Worm (Caenorhabditis elegans) whole organism, L4 larva: Measurements from ENCODE around the gene mtm-6.

Source experiments
- T26A8.4 ChIP-seq: fragments of 200-800 bp; sonication (Bioruptor generic); IDR thresholded peaks from 2 replicates; pipeline ENCODE4 v1.3.6; 2022; ENCODE audit warnings: missing genetic modification characterization, missing compliant biosample characterization
- ama-1 ChIP-seq: fragments of 150-350 bp; optimal IDR thresholded peaks from 2 replicates; lab custom pipeline; 2014; ENCODE audit warnings: inconsistent platforms, mixed read lengths
- ceh-44 ChIP-seq: fragments of 200-800 bp; sonication (Bioruptor generic); IDR thresholded peaks from 2 replicates; pipeline ENCODE4 v1.3.6; 2022; ENCODE audit warnings: missing genetic modification reagents, missing genetic modification characterization, missing compliant biosample characterization
- cey-2 ChIP-seq: sonication (generic microtip); optimal IDR thresholded peaks from 3 replicates; lab custom pipeline; 2017; ENCODE audit warnings: missing genetic modification characterization, mild to moderate bottlenecking, missing compliant biosample characterization, antibody characterized with exemption, borderline replicate concordance; ENCODE audit not compliant: insufficient read depth
- hmg-1.1 ChIP-seq: fragments of 200-800 bp; sonication (Bioruptor generic); IDR thresholded peaks from 2 replicates; pipeline ENCODE4 v1.3.6; 2022; ENCODE audit warnings: missing genetic modification reagents, missing genetic modification characterization, missing compliant biosample characterization
- lim-7 ChIP-seq: fragments of 200-800 bp; sonication (Bioruptor generic); IDR thresholded peaks from 2 replicates; pipeline ENCODE4 v1.3.6; 2022; ENCODE audit warnings: missing genetic modification characterization, missing compliant biosample characterization
- madf-5 ChIP-seq, 2 experiments: fragments of 200-800 bp; sonication (Bioruptor generic); IDR thresholded peaks; 2 replicates each; pipeline ENCODE4 v1.3.6; 2022; ENCODE audit warnings: missing compliant biosample characterization in 2 of 2, missing genetic modification characterization in 2 of 2
- mxl-2 ChIP-seq: fragments of 200-800 bp; sonication (Bioruptor generic); conservative IDR thresholded peaks from 2 replicates; pipeline ENCODE4 v1.3.6; 2022; ENCODE audit warnings: missing genetic modification reagents, missing genetic modification characterization, missing compliant biosample characterization
- nhr-76 ChIP-seq: fragments of 150-350 bp; optimal IDR thresholded peaks from 2 replicates; lab custom pipeline; 2014; ENCODE audit warnings: missing biosample characterization, missing genetic modification characterization
- unc-39 ChIP-seq: sonication (generic microtip); optimal IDR thresholded peaks from 2 replicates; lab custom pipeline; 2017; ENCODE audit warnings: missing biosample characterization, missing genetic modification characterization
- zag-1 ChIP-seq: fragments of 150-350 bp; optimal IDR thresholded peaks from 2 replicates; lab custom pipeline; 2014; ENCODE audit warnings: missing biosample characterization, missing genetic modification characterization
- ztf-11 ChIP-seq: fragments of 150-350 bp; optimal IDR thresholded peaks from 2 replicates; lab custom pipeline; 2014; ENCODE audit warnings: missing biosample characterization, missing genetic modification characterization

ce11 chrIII:13359256-13359655 is 12.4 kb downstream of the mtm-6 start, which contains the start of gene F53A2.9:
- TF ChIP-seq unc-39 (tag; lab: Kevin White, UChicago) (no peak), madf-5 (GFP tag; IDR thresholded peaks at IDR 0.05; lab: Robert Waterston, UW) (no peak), ztf-11 (tag; lab: Kevin White, UChicago) (no peak), T26A8.4 (no peak), nhr-76 (no peak), cey-2 (tag; lab: Kevin White, UChicago) (no peak), ceh-44 (GFP tag; lab: Robert Waterston, UW) (no peak), hmg-1.1 (GFP tag; lab: Robert Waterston, UW) (no peak), lim-7 (no peak), zag-1 (tag; lab: Kevin White, UChicago) (no peak), ama-1 (lab: Kevin White, UChicago) (no peak), mxl-2 (no peak)
